Fruit fly (Drosophila melanogaster) S2 (cell line): Measurements from ENCODE around the gene P5cr-2.

Experiments used
- CG8478 ChIP-seq: fragments of >200 bp; optimal IDR thresholded peaks from 2 replicates; lab custom pipeline; 2018
- CTCF ChIP-seq, 2 experiments: fragments of >200 bp; optimal IDR thresholded peaks; 2 replicates each; lab custom pipeline; 2018

dm6 chr3R:17530400-17530799 is 4.2 kb upstream of the P5cr-2 start:
- TF ChIP-seq CG8478 (lab: Kevin White, UChicago) (no peak), CTCF (optimal IDR thresholded peaks at IDR 0.05; lab: Kevin White, UChicago) (no peak)
